Fruit fly (Drosophila melanogaster): ENCODE data around the gene Uch.

Uch gene

dm6 chr2L:2206066-2206465 is 7.9 kb downstream of the Uch start, which contains the start of gene CG31668:
CG31668 (minus strand) TSS chr2L:2206166.
- no peak for TF ChIP-seq pad (GFP tag; optimal IDR thresholded peaks at IDR 0.05)
- TF ChIP-seq tj (GFP tag; optimal IDR thresholded peaks at IDR 0.05), result no peak
- TF ChIP-seq CG7101 (tag; optimal IDR thresholded peaks at IDR 0.05), result no peak
- TF ChIP-seq CG7045 (GFP tag; optimal IDR thresholded peaks at IDR 0.05), result no peak
- TF ChIP-seq CG1620 (GFP tag; optimal IDR thresholded peaks at IDR 0.05), result no peak
- TF ChIP-seq Mnt (GFP tag; optimal IDR thresholded peaks at IDR 0.05), result no peak
- no peak for TF ChIP-seq Hr96 (GFP tag; optimal IDR thresholded peaks at IDR 0.05)
- no peak for TF ChIP-seq CG33017 (tag; optimal IDR thresholded peaks at IDR 0.05)
- no peak for TF ChIP-seq CG14711 (tag; optimal IDR thresholded peaks at IDR 0.05)
- TF ChIP-seq CG5204 (GFP tag; optimal IDR thresholded peaks at IDR 0.05), result no peak
- no peak for TF ChIP-seq ovo (GFP tag; optimal IDR thresholded peaks at IDR 0.05)
- TF ChIP-seq CG12768 (GFP tag; optimal IDR thresholded peaks at IDR 0.05), result no peak
- TF ChIP-seq cic (GFP tag; optimal IDR thresholded peaks at IDR 0.05), result no peak
- TF ChIP-seq kay (GFP tag; ENCODE audit: borderline replicate concordance), result no peak

- no peak for TF ChIP-seq cnc (optimal IDR thresholded peaks at IDR 0.05)
- TF ChIP-seq Mnt (GFP tag; optimal IDR thresholded peaks at IDR 0.05), result peak; percentile 88
- TF ChIP-seq CG14711 (tag; optimal IDR thresholded peaks at IDR 0.05), result no peak
- no peak for TF ChIP-seq CG5204 (GFP tag; optimal IDR thresholded peaks at IDR 0.05)
- TF ChIP-seq Crg-1 (GFP tag; optimal IDR thresholded peaks at IDR 0.05), result peak; percentile 49
- TF ChIP-seq bab1 (GFP tag; optimal IDR thresholded peaks at IDR 0.05), result peak; percentile 68
- peak; percentile 1 for TF ChIP-seq CG1620 (GFP tag; optimal IDR thresholded peaks at IDR 0.05)
- TF ChIP-seq CG11617 (GFP tag; optimal IDR thresholded peaks at IDR 0.05), result peak; percentile 37
- TF ChIP-seq tj (GFP tag; optimal IDR thresholded peaks at IDR 0.05), result peak; percentile 82
- TF ChIP-seq kay (GFP tag; ENCODE audit: borderline replicate concordance), result peak; percentile 98
- no peak for TF ChIP-seq CG7101 (tag; optimal IDR thresholded peaks at IDR 0.05)
- TF ChIP-seq cic (GFP tag; optimal IDR thresholded peaks at IDR 0.05), result peak; percentile 95
- peak; percentile 70 for TF ChIP-seq CG12768 (GFP tag; optimal IDR thresholded peaks at IDR 0.05)
- TF ChIP-seq CG7045 (GFP tag; optimal IDR thresholded peaks at IDR 0.05), result peak; percentile 67
- peak; percentile 26 for TF ChIP-seq toe (GFP tag; optimal IDR thresholded peaks at IDR 0.05)
- peak; percentile 32 for TF ChIP-seq ovo (GFP tag; optimal IDR thresholded peaks at IDR 0.05)
- TF ChIP-seq pad (GFP tag; optimal IDR thresholded peaks at IDR 0.05), result peak; percentile 99
- peak; percentile 22 for TF ChIP-seq Clk (GFP tag; optimal IDR thresholded peaks at IDR 0.05)
- TF ChIP-seq CG33017 (tag; optimal IDR thresholded peaks at IDR 0.05), result peak; percentile 1
- TF ChIP-seq Hr96 (GFP tag; optimal IDR thresholded peaks at IDR 0.05), result no peak
Observed at dm6 chr2L:2202853-2203717, 10.9 kb downstream of the Uch start.

dm6 chr2L:2202018-2202852 is 11.8 kb downstream of the Uch start:
- TF ChIP-seq toe (GFP tag; optimal IDR thresholded peaks at IDR 0.05), result peak; percentile 99
- TF ChIP-seq CG11617 (GFP tag; optimal IDR thresholded peaks at IDR 0.05), result peak; percentile 100
- TF ChIP-seq CG1620 (GFP tag; optimal IDR thresholded peaks at IDR 0.05), result peak; percentile 99
- peak; percentile 100 for TF ChIP-seq CG12768 (GFP tag; optimal IDR thresholded peaks at IDR 0.05)
- peak; percentile 88 for TF ChIP-seq ovo (GFP tag; optimal IDR thresholded peaks at IDR 0.05)
- peak; percentile 99 for TF ChIP-seq CG7045 (GFP tag; optimal IDR thresholded peaks at IDR 0.05)
- peak; percentile 100 for TF ChIP-seq CG33017 (tag; optimal IDR thresholded peaks at IDR 0.05)
- TF ChIP-seq cnc (optimal IDR thresholded peaks at IDR 0.05), result no peak
- peak; percentile 100 for TF ChIP-seq bab1 (GFP tag; optimal IDR thresholded peaks at IDR 0.05)
- TF ChIP-seq tj (GFP tag; optimal IDR thresholded peaks at IDR 0.05), result peak; percentile 100
- TF ChIP-seq CG7101 (tag; optimal IDR thresholded peaks at IDR 0.05), result peak; percentile 100
- peak; percentile 99 for TF ChIP-seq Hr96 (GFP tag; optimal IDR thresholded peaks at IDR 0.05)
- TF ChIP-seq CG5204 (GFP tag; optimal IDR thresholded peaks at IDR 0.05), result peak; percentile 100
- peak; percentile 97 for TF ChIP-seq kay (GFP tag; ENCODE audit: borderline replicate concordance)
- peak; percentile 95 for TF ChIP-seq cic (GFP tag; optimal IDR thresholded peaks at IDR 0.05)
- peak; percentile 99 for TF ChIP-seq Crg-1 (GFP tag; optimal IDR thresholded peaks at IDR 0.05)
- TF ChIP-seq Mnt (GFP tag; optimal IDR thresholded peaks at IDR 0.05), result peak; percentile 96
- peak; percentile 99 for TF ChIP-seq Clk (GFP tag; optimal IDR thresholded peaks at IDR 0.05)
- peak; percentile 99 for TF ChIP-seq CG14711 (tag; optimal IDR thresholded peaks at IDR 0.05)
- peak; percentile 89 for TF ChIP-seq pad (GFP tag; optimal IDR thresholded peaks at IDR 0.05)

- TF ChIP-seq Crg-1 (GFP tag; optimal IDR thresholded peaks at IDR 0.05), result peak; percentile 91
- TF ChIP-seq ovo (GFP tag; optimal IDR thresholded peaks at IDR 0.05), result peak; percentile 90
- TF ChIP-seq cnc (optimal IDR thresholded peaks at IDR 0.05), result no peak
- TF ChIP-seq Hr96 (GFP tag; optimal IDR thresholded peaks at IDR 0.05), result peak; percentile 88
- TF ChIP-seq CG7101 (tag; optimal IDR thresholded peaks at IDR 0.05), result peak; percentile 93
- TF ChIP-seq toe (GFP tag; optimal IDR thresholded peaks at IDR 0.05), result peak; percentile 97
- TF ChIP-seq cic (GFP tag; optimal IDR thresholded peaks at IDR 0.05), result peak; percentile 69
- TF ChIP-seq tj (GFP tag; optimal IDR thresholded peaks at IDR 0.05), result no peak
- peak; percentile 75 for TF ChIP-seq pad (GFP tag; optimal IDR thresholded peaks at IDR 0.05)
- peak; percentile 85 for TF ChIP-seq bab1 (GFP tag; optimal IDR thresholded peaks at IDR 0.05)
- TF ChIP-seq CG14711 (tag; optimal IDR thresholded peaks at IDR 0.05), result peak; percentile 88
- TF ChIP-seq CG33017 (tag; optimal IDR thresholded peaks at IDR 0.05), result peak; percentile 94
- peak; percentile 89 for TF ChIP-seq Clk (GFP tag; optimal IDR thresholded peaks at IDR 0.05)
- TF ChIP-seq kay (GFP tag; ENCODE audit: borderline replicate concordance), result peak; percentile 97
- TF ChIP-seq CG5204 (GFP tag; optimal IDR thresholded peaks at IDR 0.05), result peak; percentile 96
- TF ChIP-seq CG7045 (GFP tag; optimal IDR thresholded peaks at IDR 0.05), result peak; percentile 96
- peak; percentile 97 for TF ChIP-seq CG12768 (GFP tag; optimal IDR thresholded peaks at IDR 0.05)
- peak; percentile 65 for TF ChIP-seq Mnt (GFP tag; optimal IDR thresholded peaks at IDR 0.05)
- TF ChIP-seq CG1620 (GFP tag; optimal IDR thresholded peaks at IDR 0.05), result peak; percentile 86
- TF ChIP-seq CG11617 (GFP tag; optimal IDR thresholded peaks at IDR 0.05), result peak; percentile 96
Observed at dm6 chr2L:2201107-2201561, 12.9 kb downstream of the Uch start.
